Worm (Caenorhabditis elegans) whole organism, L2 larva: ENCODE measurements around the gene pdi-6.

Experiments used
- lin-39 ChIP-seq: fragments of 150-350 bp; optimal IDR thresholded peaks from 2 replicates; lab custom pipeline; 2014; ENCODE audit warnings: missing biosample characterization, missing genetic modification reagents, missing genetic modification characterization
- lsy-2 ChIP-seq, 2 experiments: fragments of 150-350 bp in 1 of 2; sonication (generic microtip) in 1 of 2; optimal IDR thresholded peaks; 2 replicates each; lab custom pipeline; 2014 to 2017; ENCODE audit warnings: missing biosample characterization in 2 of 2, missing genetic modification characterization in 2 of 2
- nhr-25 ChIP-seq: fragments of 150-350 bp; sonication (generic microtip); optimal IDR thresholded peaks from 3 replicates; lab custom pipeline; 2014; ENCODE audit warnings: missing biosample characterization, missing genetic modification characterization
- unc-39 ChIP-seq: fragments of 150-350 bp; optimal IDR thresholded peaks from 2 replicates; lab custom pipeline; 2014; ENCODE audit warnings: missing biosample characterization, missing genetic modification characterization
- unc-62 ChIP-seq: fragments of 150-350 bp; optimal IDR thresholded peaks from 2 replicates; lab custom pipeline; 2014; ENCODE audit warnings: missing biosample characterization, missing genetic modification reagents, missing genetic modification characterization

DNA sequence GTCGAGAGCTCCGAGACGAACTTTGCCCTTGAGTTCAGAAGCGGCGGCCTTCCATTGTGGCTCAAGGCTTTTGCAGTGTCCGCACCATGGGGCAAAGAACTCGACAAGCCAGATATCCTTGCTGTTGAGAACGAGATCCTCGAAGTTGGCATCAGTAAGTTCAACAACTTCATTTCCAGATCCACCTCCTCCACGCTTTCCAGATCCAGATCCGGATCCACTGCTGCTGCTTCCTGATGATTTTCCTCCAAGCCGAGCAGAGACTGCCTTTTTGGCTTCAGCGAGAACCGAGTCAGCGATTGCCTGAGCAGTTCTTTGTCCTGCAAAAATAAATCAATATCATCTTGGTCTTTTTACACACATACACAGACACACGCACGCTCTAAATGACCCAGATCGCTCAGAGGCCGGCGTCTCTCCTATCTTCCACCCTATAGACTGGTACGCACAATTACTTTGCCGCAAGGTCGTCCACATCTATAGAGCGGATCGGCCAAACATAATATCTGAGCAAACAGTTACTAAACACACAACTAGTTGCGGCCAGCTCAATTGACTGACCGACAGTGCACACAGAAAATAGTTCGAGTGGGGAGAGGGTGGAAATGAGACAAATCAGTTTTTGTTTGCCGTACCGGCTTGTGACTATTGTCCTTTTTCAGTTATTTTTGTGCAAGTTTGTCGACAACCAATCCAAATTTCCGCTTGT is 959 bp downstream of the pdi-6 start:
- TF ChIP-seq lin-39 (tag; lab: Kevin White, UChicago) (no peak), lsy-2 (tag; optimal IDR thresholded peaks at IDR 0.05; lab: Kevin White, UChicago) (no peak), unc-62 (no peak), unc-39 (tag; lab: Kevin White, UChicago) (no peak), nhr-25 (tag; lab: Kevin White, UChicago) (no peak)
